Fruit fly (Drosophila melanogaster) whole organism, embryonic: ENCODE results near the gene htt.

Experiments
- Awh ChIP-seq: fragments of 200-800 bp; sonication (Bioruptor generic); IDR thresholded peaks from 2 replicates; pipeline ENCODE4, ENCODE4 v1.3.6; 2022; ENCODE audit warnings: missing biosample characterization, missing genetic modification characterization
- Bdp1 ChIP-seq: fragments of 200-800 bp; sonication (Bioruptor generic); optimal IDR thresholded peaks from 3 replicates; lab custom pipeline; 2016; ENCODE audit warnings: missing biosample characterization, missing genetic modification characterization
- CG12219 ChIP-seq: fragments of 200-800 bp; sonication (Bioruptor generic); optimal IDR thresholded peaks from 3 replicates; lab custom pipeline; 2018; ENCODE audit warnings: missing biosample characterization, mild to moderate bottlenecking, missing genetic modification characterization
- CG13296 ChIP-seq: fragments of 200-800 bp; sonication (Bioruptor generic); optimal IDR thresholded peaks from 3 replicates; lab custom pipeline; 2018; ENCODE audit warnings: missing biosample characterization, mild to moderate bottlenecking, missing genetic modification characterization
- CG14014 ChIP-seq: fragments of 200-800 bp; sonication (Bioruptor generic); IDR thresholded peaks from 2 replicates; pipeline ENCODE4 v1.3.6; 2022; ENCODE audit warnings: missing biosample characterization, missing genetic modification characterization
- CG15011 ChIP-seq: fragments of 200-800 bp; sonication (Bioruptor generic); optimal IDR thresholded peaks from 3 replicates; lab custom pipeline; 2018; ENCODE audit warnings: missing biosample characterization, mild to moderate bottlenecking, missing genetic modification characterization
- CG17568 ChIP-seq: fragments of 200-800 bp; sonication (Bioruptor generic); optimal IDR thresholded peaks from 2 replicates; lab custom pipeline; 2018; ENCODE audit warnings: missing biosample characterization, mild to moderate bottlenecking, missing genetic modification characterization, moderate library complexity
- CG1792 ChIP-seq: fragments of 200-800 bp; sonication (Bioruptor generic); optimal IDR thresholded peaks from 2 replicates; lab custom pipeline; 2016; ENCODE audit warnings: missing biosample characterization, missing genetic modification characterization
- CG18764 ChIP-seq: fragments of 200-800 bp; sonication (Bioruptor generic); optimal IDR thresholded peaks from 3 replicates; lab custom pipeline; 2016; ENCODE audit warnings: missing biosample characterization, missing genetic modification characterization
- CG2116 ChIP-seq: fragments of 200-800 bp; sonication (Bioruptor generic); optimal IDR thresholded peaks from 3 replicates; lab custom pipeline; 2018; ENCODE audit warnings: missing biosample characterization, mild to moderate bottlenecking, missing genetic modification characterization
- CG2199 ChIP-seq: fragments of 200-800 bp; sonication (Bioruptor generic); IDR thresholded peaks from 3 replicates; pipeline ENCODE4 v1.3.6; 2022; ENCODE audit warnings: missing biosample characterization, missing genetic modification characterization
- CG2678 ChIP-seq: fragments of 200-800 bp; sonication (Bioruptor generic); optimal IDR thresholded peaks from 3 replicates; lab custom pipeline; 2019; ENCODE audit warnings: missing biosample characterization, mild to moderate bottlenecking, missing genetic modification characterization, moderate library complexity
- CG30020 ChIP-seq: fragments of 200-800 bp; optimal IDR thresholded peaks from 2 replicates; lab custom pipeline; 2019; ENCODE audit warnings: missing biosample characterization, mild to moderate bottlenecking, missing genetic modification characterization, moderate library complexity
- CG43689 ChIP-seq: fragments of 200-800 bp; sonication (Bioruptor generic); IDR thresholded peaks from 2 replicates; pipeline ENCODE4 v1.3.6; 2022; ENCODE audit warnings: missing biosample characterization, missing genetic modification characterization
- CG6813 ChIP-seq: fragments of 200-800 bp; sonication (Bioruptor generic); optimal IDR thresholded peaks from 2 replicates; lab custom pipeline; 2017; ENCODE audit warnings: missing biosample characterization, missing genetic modification characterization, mild to moderate bottlenecking, moderate library complexity, missing genetic modification reagents
- CG9609 ChIP-seq: fragments of 200-800 bp; sonication (Bioruptor generic); optimal IDR thresholded peaks from 3 replicates; lab custom pipeline; 2016; ENCODE audit warnings: missing biosample characterization, missing genetic modification characterization
- CG9797 ChIP-seq: fragments of 200-800 bp; sonication (Bioruptor generic); optimal IDR thresholded peaks from 3 replicates; lab custom pipeline; 2018; ENCODE audit warnings: missing biosample characterization, mild to moderate bottlenecking, missing genetic modification characterization
- CG9932 ChIP-seq: fragments of 200-800 bp; sonication (Bioruptor generic); IDR thresholded peaks from 2 replicates; pipeline ENCODE4 v1.3.6; 2022; ENCODE audit warnings: missing biosample characterization, missing genetic modification characterization
- Fer1 ChIP-seq: fragments of 200-800 bp; sonication (Bioruptor generic); optimal IDR thresholded peaks from 2 replicates; lab custom pipeline; 2017; ENCODE audit warnings: missing biosample characterization, mild to moderate bottlenecking, missing genetic modification characterization
- H2.0 ChIP-seq: fragments of 200-800 bp; sonication (Bioruptor generic); IDR thresholded peaks from 2 replicates; pipeline ENCODE4 v1.3.6; 2022; ENCODE audit warnings: missing biosample characterization, missing genetic modification characterization
- HLH3B ChIP-seq: fragments of 200-800 bp; sonication (Bioruptor generic); IDR thresholded peaks from 2 replicates; pipeline ENCODE4 v1.3.6; 2022; ENCODE audit warnings: missing biosample characterization, missing genetic modification characterization
- Hr3 ChIP-seq: fragments of 200-800 bp; sonication (Bioruptor generic); optimal IDR thresholded peaks from 3 replicates; lab custom pipeline; 2016; ENCODE audit warnings: missing biosample characterization, missing genetic modification characterization
- Lpt ChIP-seq: fragments of >200 bp; optimal IDR thresholded peaks from 2 replicates; lab custom pipeline; 2018; ENCODE audit warnings: missing biosample characterization, missing genetic modification characterization
- Med ChIP-seq: fragments of 200-800 bp; sonication (Bioruptor generic); peaks from one replicate; lab custom pipeline; 2016; ENCODE audit warnings: missing biosample characterization, missing genetic modification characterization, mild to moderate bottlenecking, inconsistent platforms, moderate library complexity
- NC2α ChIP-seq: fragments of 200-800 bp; sonication (Bioruptor generic); optimal IDR thresholded peaks from 2 replicates; lab custom pipeline; 2016; ENCODE audit warnings: missing biosample characterization, missing genetic modification characterization
- Oli ChIP-seq: fragments of 200-800 bp; sonication (Bioruptor generic); optimal IDR thresholded peaks from 2 replicates; lab custom pipeline; 2018; ENCODE audit warnings: missing biosample characterization, mild to moderate bottlenecking, missing genetic modification characterization, moderate library complexity
- Rx ChIP-seq: fragments of 200-800 bp; sonication (Bioruptor generic); IDR thresholded peaks from 2 replicates; pipeline ENCODE4 v1.3.6; 2022; ENCODE audit warnings: missing biosample characterization, missing genetic modification characterization
- Spps ChIP-seq: fragments of 200-800 bp; sonication (Bioruptor generic); optimal IDR thresholded peaks from 2 replicates; lab custom pipeline; 2018; ENCODE audit warnings: missing biosample characterization, mild to moderate bottlenecking, missing genetic modification characterization
- Tbp ChIP-seq: fragments of >200 bp; optimal IDR thresholded peaks from 2 replicates; lab custom pipeline; 2018; ENCODE audit warnings: missing biosample characterization, missing genetic modification characterization
- Xrp1 ChIP-seq: fragments of 200-800 bp; sonication (Bioruptor generic); IDR thresholded peaks from 2 replicates; pipeline ENCODE4 v1.3.6; 2022; ENCODE audit warnings: missing biosample characterization, missing genetic modification characterization
- ap ChIP-seq: fragments of 200-800 bp; sonication (Bioruptor generic); IDR thresholded peaks from 2 replicates; pipeline ENCODE4 v1.3.6; 2022; ENCODE audit warnings: missing biosample characterization, missing genetic modification characterization
- ara ChIP-seq: fragments of 200-800 bp; sonication (Bioruptor generic); IDR thresholded peaks from 2 replicates; pipeline ENCODE4 v1.3.6; 2022; ENCODE audit warnings: missing biosample characterization, missing genetic modification characterization
- bab2 ChIP-seq: fragments of 200-800 bp; sonication (Bioruptor generic); optimal IDR thresholded peaks from 2 replicates; lab custom pipeline; 2016; ENCODE audit warnings: missing biosample characterization, missing genetic modification characterization
- bowl ChIP-seq: fragments of 200-800 bp; sonication (Bioruptor generic); IDR thresholded peaks from 2 replicates; pipeline ENCODE4 v1.3.6; 2022; ENCODE audit warnings: missing biosample characterization, missing genetic modification characterization
- cad ChIP-seq: fragments of >200 bp; optimal IDR thresholded peaks from 2 replicates; lab custom pipeline; 2017; ENCODE audit warnings: missing biosample characterization, missing genetic modification characterization
- corto ChIP-seq: fragments of 200-800 bp; sonication (Bioruptor generic); optimal IDR thresholded peaks from 2 replicates; lab custom pipeline; 2016; ENCODE audit warnings: missing biosample characterization, mild to moderate bottlenecking, missing genetic modification characterization, moderate library complexity
- eve ChIP-seq, 2 experiments: fragments of >200 bp; optimal IDR thresholded peaks; 2 replicates each; lab custom pipeline; 2017; ENCODE audit warnings: missing biosample characterization in 2 of 2, missing genetic modification characterization in 2 of 2
- gsb-n ChIP-seq: fragments of 200-800 bp; sonication (Bioruptor generic); optimal IDR thresholded peaks from 3 replicates; lab custom pipeline; 2018; ENCODE audit warnings: missing biosample characterization, mild to moderate bottlenecking, missing genetic modification characterization
- hb ChIP-seq: fragments of 200-800 bp; sonication (Bioruptor generic); IDR thresholded peaks from 3 replicates; pipeline ENCODE4 v1.3.6; 2022; ENCODE audit warnings: missing biosample characterization, missing genetic modification characterization; ENCODE audit not compliant: partially characterized antibody
- kah ChIP-seq: fragments of 200-800 bp; sonication (Bioruptor generic); optimal IDR thresholded peaks from 2 replicates; lab custom pipeline; 2018; ENCODE audit warnings: missing biosample characterization, mild to moderate bottlenecking, missing genetic modification characterization
- kni ChIP-seq: fragments of 200-800 bp; sonication (Bioruptor generic); optimal IDR thresholded peaks from 3 replicates; lab custom pipeline; 2017; ENCODE audit warnings: mild to moderate bottlenecking, missing biosample characterization, missing genetic modification reagents, missing genetic modification characterization
- lilli ChIP-seq: fragments of 200-800 bp; sonication (Bioruptor generic); optimal IDR thresholded peaks from 3 replicates; lab custom pipeline; 2016; ENCODE audit warnings: missing biosample characterization, missing genetic modification characterization
- luna ChIP-seq: fragments of 200-800 bp; sonication (Bioruptor generic); optimal IDR thresholded peaks from 2 replicates; lab custom pipeline; 2016; ENCODE audit warnings: missing biosample characterization, missing genetic modification characterization
- nom ChIP-seq: fragments of 200-800 bp; sonication (Bioruptor generic); optimal IDR thresholded peaks from 2 replicates; lab custom pipeline; 2017; ENCODE audit warnings: missing biosample characterization, missing genetic modification characterization, mild to moderate bottlenecking, moderate library complexity, missing genetic modification reagents
- onecut ChIP-seq: fragments of 200-800 bp; sonication (Bioruptor generic); IDR thresholded peaks from 2 replicates; pipeline ENCODE4 v1.3.6; 2022; ENCODE audit warnings: missing biosample characterization, missing genetic modification characterization
- peb ChIP-seq: fragments of 200-800 bp; sonication (Bioruptor generic); IDR thresholded peaks from 2 replicates; pipeline ENCODE4 v1.3.6; 2022; ENCODE audit warnings: missing biosample characterization, missing genetic modification characterization
- pnt ChIP-seq: fragments of 200-800 bp; sonication (Bioruptor generic); optimal IDR thresholded peaks from 3 replicates; lab custom pipeline; 2016; ENCODE audit warnings: missing biosample characterization, missing genetic modification characterization
- rib ChIP-seq: fragments of 200-800 bp; sonication (Bioruptor generic); IDR thresholded peaks from 2 replicates; pipeline ENCODE4 v1.3.6; 2022; ENCODE audit warnings: missing biosample characterization, missing genetic modification characterization
- ro ChIP-seq: fragments of 200-800 bp; sonication (Bioruptor generic); IDR thresholded peaks from 2 replicates; pipeline ENCODE4 v1.3.6; 2022; ENCODE audit warnings: missing biosample characterization, missing genetic modification characterization
- sens ChIP-seq: fragments of 200-800 bp; sonication (Bioruptor generic); peaks from one replicate; lab custom pipeline; 2016; ENCODE audit warnings: missing biosample characterization, missing genetic modification characterization
- sens-2 ChIP-seq: fragments of 200-800 bp; sonication (Bioruptor generic); IDR thresholded peaks from 2 replicates; pipeline ENCODE4 v1.3.6; 2022; ENCODE audit warnings: missing biosample characterization, missing genetic modification characterization
- sim ChIP-seq: fragments of 200-800 bp; sonication (Bioruptor generic); IDR thresholded peaks from 2 replicates; pipeline ENCODE4 v1.3.6; 2022; ENCODE audit warnings: missing biosample characterization, missing genetic modification characterization
- sqz ChIP-seq: fragments of 200-800 bp; sonication (Bioruptor generic); optimal IDR thresholded peaks from 3 replicates; lab custom pipeline; 2018; ENCODE audit warnings: missing biosample characterization, mild to moderate bottlenecking, missing genetic modification characterization
- ssp ChIP-seq: fragments of 200-800 bp; sonication (Bioruptor generic); IDR thresholded peaks from 2 replicates; pipeline ENCODE4 v1.3.6; 2022; ENCODE audit warnings: missing biosample characterization, missing genetic modification characterization

Gene htt

dm6 chr3R:28672134-28672533 is 23.9 kb upstream of the htt start (continued):
- TF ChIP-seq CG6813 (GFP tag; lab: Kevin White, UChicago) (peak; percentile 69), Rx (GFP tag; lab: Robert Waterston, UW) (peak; percentile 81), peb (GFP tag; lab: Robert Waterston, UW) (peak; percentile 63; the same call in 1 of the 2 replicates), eve (GFP tag; optimal IDR thresholded peaks at IDR 0.05; lab: Kevin White, UChicago) (peak in 1 of 2 experiments; percentile 41), CG9797 (peak; percentile 1), Hr3 (GFP tag; lab: Kevin White, UChicago) (peak; percentile 88), bowl (GFP tag; lab: Robert Waterston, UW) (peak; percentile 56; the same call in 1 of the 2 replicates), corto (GFP tag; lab: Kevin White, UChicago) (no peak), H2.0 (peak; percentile 83), sim (GFP tag; lab: Robert Waterston, UW) (no peak), Bdp1 (GFP tag; lab: Kevin White, UChicago) (peak; percentile 32), CG2678 (tag; lab: Kevin White, UChicago) (peak; percentile 70), lilli (peak; percentile 89), CG2116 (GFP tag; lab: Kevin White, UChicago) (peak; percentile 70), CG1792 (GFP tag; lab: Kevin White, UChicago) (peak; percentile 47), CG30020 (tag; lab: Kevin White, UChicago) (no peak), pnt (GFP tag; lab: Kevin White, UChicago) (peak; percentile 84), rib (GFP tag; lab: Robert Waterston, UW) (no peak), CG9932 (GFP tag; lab: Robert Waterston, UW) (peak; percentile 87), NC2α (GFP tag; lab: Kevin White, UChicago) (peak; percentile 79), onecut (GFP tag; lab: Robert Waterston, UW) (peak; percentile 90), kah (GFP tag; lab: Kevin White, UChicago) (peak; percentile 41), CG43689 (GFP tag; lab: Robert Waterston, UW) (peak; percentile 61; the same call in 1 of the 2 replicates), Spps (tag; lab: Kevin White, UChicago) (peak; percentile 42), Oli (peak; percentile 74), cad (no peak), ro (peak; percentile 52; the same call in 1 of the 2 replicates), Lpt (no peak), gsb-n (tag; lab: Kevin White, UChicago) (peak; percentile 69), CG15011 (peak; percentile 20), CG17568 (GFP tag; lab: Kevin White, UChicago) (no peak), bab2 (GFP tag; lab: Kevin White, UChicago) (peak; percentile 90), ap (GFP tag; lab: Robert Waterston, UW) (peak; percentile 69), CG2199 (GFP tag; lab: Robert Waterston, UW) (peak; percentile 80; the same call in 2 of the 3 replicates), sens-2 (GFP tag; lab: Robert Waterston, UW) (peak; percentile 68), ara (peak; percentile 82), hb (GFP tag; lab: Robert Waterston, UW) (no peak), CG9609 (GFP tag; lab: Kevin White, UChicago) (peak; percentile 81), Xrp1 (GFP tag; lab: Robert Waterston, UW) (no peak; the same call in 1 of the 2 replicates), ssp (peak; percentile 69), luna (GFP tag; lab: Kevin White, UChicago) (no peak)

- peak; percentile 6 for TF ChIP-seq Fer1 (GFP tag; lab: Kevin White, UChicago)
- peak; percentile 69 for TF ChIP-seq sqz (GFP tag; lab: Kevin White, UChicago)
- peak; percentile 29; the same call in 1 of the 2 replicates for TF ChIP-seq CG14014 (GFP tag; lab: Robert Waterston, UW)
- peak; percentile 37 for TF ChIP-seq Med
- no peak for TF ChIP-seq CG18764 (GFP tag; lab: Kevin White, UChicago)
- TF ChIP-seq Awh (GFP tag; lab: Robert Waterston, UW), result 0 out of 2 replicates have a peak, but pooled peaks have one; percentile 38
- TF ChIP-seq HLH3B (GFP tag; lab: Robert Waterston, UW), result no peak; the same call in 1 of the 2 replicates
- TF ChIP-seq kni, result peak; percentile 31
- TF ChIP-seq nom (GFP tag; lab: Kevin White, UChicago), result peak; percentile 32
- TF ChIP-seq sens (GFP tag; lab: Kevin White, UChicago), result peak; percentile 58
- no peak for TF ChIP-seq bowl (GFP tag; lab: Robert Waterston, UW)
- no peak for TF ChIP-seq CG12219 (GFP tag; lab: Kevin White, UChicago)
- no peak for TF ChIP-seq Tbp (GFP tag; lab: Kevin White, UChicago)
- TF ChIP-seq CG13296, result peak; percentile 3
Observed at dm6 chr3R:28674788-28675187, 21.3 kb upstream of the htt start, which contains the start of gene snu. Gene snu (plus strand): TSS chr3R:28675041.
